Worm (Caenorhabditis elegans) whole organism, L4 larva: ENCODE measurements around the gene K08D8.11.

Source experiments
- F10B5.3 ChIP-seq: sonication (generic microtip); optimal IDR thresholded peaks from 2 replicates; lab custom pipeline; 2016; ENCODE audit warnings: mild to moderate bottlenecking, missing genetic modification characterization, missing compliant biosample characterization
- Y75B8A.6 ChIP-seq: fragments of 200-800 bp; sonication (Bioruptor generic); IDR thresholded peaks from 2 replicates; pipeline ENCODE4 v1.3.6; 2022; ENCODE audit warnings: missing genetic modification reagents, missing genetic modification characterization, missing compliant biosample characterization
- ama-1 ChIP-seq: fragments of 150-350 bp; optimal IDR thresholded peaks from 2 replicates; lab custom pipeline; 2014; ENCODE audit warnings: inconsistent platforms, mixed read lengths
- fkh-10 ChIP-seq: fragments of 150-350 bp; optimal IDR thresholded peaks from 2 replicates; lab custom pipeline; 2014; ENCODE audit warnings: missing biosample characterization, missing genetic modification reagents, missing genetic modification characterization
- fos-1 ChIP-seq: fragments of 150-350 bp; optimal IDR thresholded peaks from 2 replicates; lab custom pipeline; 2014; ENCODE audit warnings: missing biosample characterization, missing genetic modification characterization
- lsy-2 ChIP-seq, 2 experiments: fragments of 150-350 bp in 1 of 2; sonication (generic microtip) in 1 of 2; optimal IDR thresholded peaks; 2 replicates each; lab custom pipeline; 2014 to 2017; ENCODE audit warnings: missing biosample characterization in 2 of 2, missing genetic modification characterization in 2 of 2
- mdl-1 ChIP-seq, 2 experiments: fragments of 150-350 bp in 1 of 2; sonication (generic microtip) in 1 of 2; optimal IDR thresholded peaks; 2 replicates each; lab custom pipeline; 2014 to 2017; ENCODE audit warnings: missing biosample characterization in 2 of 2, missing genetic modification characterization in 2 of 2
- nhr-77 ChIP-seq: fragments of 150-350 bp; optimal IDR thresholded peaks from 2 replicates; lab custom pipeline; 2014; ENCODE audit warnings: missing biosample characterization, missing genetic modification characterization
- skn-1 ChIP-seq: fragments of 150-350 bp; optimal IDR thresholded peaks from 2 replicates; lab custom pipeline; 2014; ENCODE audit warnings: missing biosample characterization, missing genetic modification characterization
- snpc-4 ChIP-seq: fragments of 150-350 bp; optimal IDR thresholded peaks from 2 replicates; lab custom pipeline; 2014; ENCODE audit warnings: missing biosample characterization, missing genetic modification characterization
- ztf-11 ChIP-seq: fragments of 150-350 bp; optimal IDR thresholded peaks from 2 replicates; lab custom pipeline; 2014; ENCODE audit warnings: missing biosample characterization, missing genetic modification characterization

DNA sequence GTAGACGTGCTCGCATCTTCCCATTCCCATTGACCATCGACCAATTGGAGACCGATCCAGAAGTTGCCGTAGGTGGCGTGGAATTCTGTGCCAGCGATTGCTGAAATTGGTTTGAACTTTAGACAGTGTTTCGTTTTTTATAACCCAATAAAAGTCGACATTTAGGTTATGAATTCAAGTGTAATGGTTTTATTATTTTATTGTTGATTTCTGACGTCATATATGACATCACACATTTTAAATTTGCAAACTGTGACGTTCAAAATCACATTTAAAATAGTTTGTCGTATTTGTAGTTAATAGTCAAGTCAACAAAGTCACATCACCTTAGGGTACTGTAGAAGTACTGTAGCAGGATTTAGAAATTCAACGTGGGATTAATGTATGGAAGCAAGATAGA lies 24.8 kb upstream of the K08D8.11 start:
- TF ChIP-seq mdl-1 (tag; optimal IDR thresholded peaks at IDR 0.05; lab: Kevin White, UChicago) (no peak), ama-1 (lab: Kevin White, UChicago) (no peak), snpc-4 (tag; lab: Kevin White, UChicago) (no peak), Y75B8A.6 (GFP tag; lab: Robert Waterston, UW) (no peak), skn-1 (no peak), ztf-11 (tag; lab: Kevin White, UChicago) (no peak), nhr-77 (tag; lab: Kevin White, UChicago) (no peak), fos-1 (no peak), lsy-2 (tag; optimal IDR thresholded peaks at IDR 0.05; lab: Kevin White, UChicago) (no peak), F10B5.3 (tag; lab: Kevin White, UChicago) (no peak), fkh-10 (GFP tag; lab: Kevin White, UChicago) (no peak)
